Fruit fly (Drosophila melanogaster) whole organism, adult: ENCODE results near the gene CG8765.

ENCODE experiments used
- CG11617 ChIP-seq: fragments of 200-800 bp; sonication (Bioruptor generic); optimal IDR thresholded peaks from 2 replicates; lab custom pipeline; 2017; ENCODE audit warnings: mild to moderate bottlenecking, missing biosample characterization, missing genetic modification reagents, missing genetic modification characterization
- CG12768 ChIP-seq: fragments of 200-800 bp; sonication (Bioruptor generic); optimal IDR thresholded peaks from 2 replicates; lab custom pipeline; 2017; ENCODE audit warnings: missing biosample characterization, missing genetic modification characterization, mild to moderate bottlenecking, moderate library complexity, missing genetic modification reagents
- CG14711 ChIP-seq: fragments of 200-800 bp; sonication (Bioruptor generic); optimal IDR thresholded peaks from 2 replicates; lab custom pipeline; 2018; ENCODE audit warnings: missing biosample characterization, mild to moderate bottlenecking, missing genetic modification characterization, moderate library complexity
- CG1620 ChIP-seq: fragments of 200-800 bp; sonication (Bioruptor generic); optimal IDR thresholded peaks from 2 replicates; lab custom pipeline; 2016; ENCODE audit warnings: missing biosample characterization, missing genetic modification characterization
- CG33017 ChIP-seq: fragments of 200-800 bp; sonication (Bioruptor generic); optimal IDR thresholded peaks from 2 replicates; lab custom pipeline; 2018; ENCODE audit warnings: missing biosample characterization, mild to moderate bottlenecking, missing genetic modification characterization, moderate library complexity
- CG5204 ChIP-seq: fragments of 200-800 bp; sonication (Bioruptor generic); optimal IDR thresholded peaks from 2 replicates; lab custom pipeline; 2016; ENCODE audit warnings: missing biosample characterization, missing genetic modification characterization
- CG7045 ChIP-seq: fragments of 200-800 bp; sonication (Bioruptor generic); optimal IDR thresholded peaks from 2 replicates; lab custom pipeline; 2017; ENCODE audit warnings: missing biosample characterization, mild to moderate bottlenecking, missing genetic modification characterization
- CG7101 ChIP-seq: fragments of 200-800 bp; sonication (Bioruptor generic); optimal IDR thresholded peaks from 2 replicates; lab custom pipeline; 2018; ENCODE audit warnings: missing biosample characterization, mild to moderate bottlenecking, missing genetic modification characterization, moderate library complexity
- Clk ChIP-seq: fragments of 200-800 bp; sonication (Bioruptor generic); optimal IDR thresholded peaks from 2 replicates; lab custom pipeline; 2017; ENCODE audit warnings: missing biosample characterization, missing genetic modification characterization
- Crg-1 ChIP-seq: fragments of 200-800 bp; sonication (Bioruptor generic); optimal IDR thresholded peaks from 2 replicates; lab custom pipeline; 2016; ENCODE audit warnings: missing biosample characterization, missing genetic modification characterization
- Hr96 ChIP-seq: fragments of 200-800 bp; sonication (Bioruptor generic); optimal IDR thresholded peaks from 2 replicates; lab custom pipeline; 2016; ENCODE audit warnings: missing biosample characterization, missing genetic modification characterization
- Mnt ChIP-seq: fragments of 200-800 bp; sonication (Bioruptor generic); optimal IDR thresholded peaks from 2 replicates; lab custom pipeline; 2016; ENCODE audit warnings: missing biosample characterization, mild to moderate bottlenecking, missing genetic modification characterization
- bab1 ChIP-seq: fragments of 200-800 bp; sonication (Bioruptor generic); optimal IDR thresholded peaks from 3 replicates; lab custom pipeline; 2019; ENCODE audit warnings: missing biosample characterization, mild to moderate bottlenecking, missing genetic modification characterization, moderate library complexity
- cic ChIP-seq: fragments of 200-800 bp; sonication (Bioruptor generic); optimal IDR thresholded peaks from 2 replicates; lab custom pipeline; 2017; ENCODE audit warnings: missing biosample characterization, mild to moderate bottlenecking, missing genetic modification characterization, moderate library complexity
- cnc ChIP-seq, 2 experiments: fragments of >200 bp; optimal IDR thresholded peaks; 2 replicates each; lab custom pipeline; 2017
- kay ChIP-seq: fragments of 200-800 bp; sonication (Bioruptor generic); peaks from one replicate; lab custom pipeline; 2016; ENCODE audit warnings: missing biosample characterization, missing genetic modification characterization, borderline replicate concordance
- ovo ChIP-seq: fragments of 200-800 bp; sonication (Bioruptor generic); optimal IDR thresholded peaks from 2 replicates; lab custom pipeline; 2016; ENCODE audit warnings: missing biosample characterization, missing genetic modification characterization
- pad ChIP-seq: fragments of 200-800 bp; sonication (Bioruptor generic); optimal IDR thresholded peaks from 3 replicates; lab custom pipeline; 2017; ENCODE audit warnings: missing biosample characterization, missing genetic modification characterization, mild to moderate bottlenecking, moderate library complexity, missing genetic modification reagents
- tj ChIP-seq: fragments of 200-800 bp; sonication (Bioruptor generic); optimal IDR thresholded peaks from 3 replicates; lab custom pipeline; 2017; ENCODE audit warnings: missing biosample characterization, mild to moderate bottlenecking, missing genetic modification characterization, moderate library complexity
- toe ChIP-seq: fragments of 200-800 bp; sonication (Bioruptor generic); optimal IDR thresholded peaks from 2 replicates; lab custom pipeline; 2016; ENCODE audit warnings: missing biosample characterization, missing genetic modification characterization

Gene CG8765

dm6 chr3L:19663605-19664230 lies 23.4 kb downstream of the CG8765 start, which contains the start of gene tey:
tey (minus strand) TSS chr3L:19664104.
- TF ChIP-seq Clk (GFP tag; lab: Kevin White, UChicago) (no peak), Mnt (GFP tag; lab: Kevin White, UChicago) (no peak)

- TF ChIP-seq CG5204 (GFP tag; lab: Kevin White, UChicago) (no peak), kay (GFP tag; lab: Kevin White, UChicago) (no peak), CG7101 (tag; lab: Kevin White, UChicago) (no peak), Clk (GFP tag; lab: Kevin White, UChicago) (no peak), CG33017 (tag; lab: Kevin White, UChicago) (no peak), CG14711 (tag; lab: Kevin White, UChicago) (no peak), CG1620 (GFP tag; lab: Kevin White, UChicago) (no peak), cic (no peak), bab1 (GFP tag; lab: Kevin White, UChicago) (no peak), tj (no peak), Crg-1 (GFP tag; lab: Kevin White, UChicago) (no peak), Hr96 (GFP tag; lab: Kevin White, UChicago) (no peak), CG12768 (no peak), Mnt (GFP tag; lab: Kevin White, UChicago) (no peak), cnc (optimal IDR thresholded peaks at IDR 0.05; lab: Kevin White, UChicago) (no peak), ovo (GFP tag; lab: Kevin White, UChicago) (no peak), CG7045 (GFP tag; lab: Kevin White, UChicago) (no peak), toe (GFP tag; lab: Kevin White, UChicago) (no peak)
Measured at dm6 chr3L:19662892-19663291, 24.3 kb downstream of the CG8765 start.

- TF ChIP-seq CG12768 (no peak), CG7101 (tag; lab: Kevin White, UChicago) (no peak), CG5204 (GFP tag; lab: Kevin White, UChicago) (no peak), kay (GFP tag; lab: Kevin White, UChicago) (no peak), pad (no peak), CG1620 (GFP tag; lab: Kevin White, UChicago) (no peak), ovo (GFP tag; lab: Kevin White, UChicago) (no peak), CG11617 (GFP tag; lab: Kevin White, UChicago) (no peak), CG14711 (tag; lab: Kevin White, UChicago) (no peak), cic (no peak), Clk (GFP tag; lab: Kevin White, UChicago) (no peak), cnc (optimal IDR thresholded peaks at IDR 0.05; lab: Kevin White, UChicago) (no peak), CG7045 (GFP tag; lab: Kevin White, UChicago) (no peak), bab1 (GFP tag; lab: Kevin White, UChicago) (no peak), CG33017 (tag; lab: Kevin White, UChicago) (no peak), Crg-1 (GFP tag; lab: Kevin White, UChicago) (no peak), toe (GFP tag; lab: Kevin White, UChicago) (no peak), Mnt (GFP tag; lab: Kevin White, UChicago) (no peak)
Measured at dm6 chr3L:19655923-19656322, 31.2 kb downstream of the CG8765 start.

- TF ChIP-seq toe (GFP tag; lab: Kevin White, UChicago) = no peak
Measured at dm6 chr3L:19653470-19653869, 33.7 kb downstream of the CG8765 start.

- no peak for TF ChIP-seq Mnt (GFP tag; lab: Kevin White, UChicago)
- TF ChIP-seq CG33017 (tag; lab: Kevin White, UChicago) = no peak
- TF ChIP-seq Crg-1 (GFP tag; lab: Kevin White, UChicago) = no peak
- TF ChIP-seq bab1 (GFP tag; lab: Kevin White, UChicago) = no peak
- no peak for TF ChIP-seq Clk (GFP tag; lab: Kevin White, UChicago)
- no peak for TF ChIP-seq CG1620 (GFP tag; lab: Kevin White, UChicago)
- no peak for TF ChIP-seq tj
- TF ChIP-seq CG12768 = no peak
- TF ChIP-seq pad = no peak
- no peak for TF ChIP-seq CG7101 (tag; lab: Kevin White, UChicago)
- TF ChIP-seq Hr96 (GFP tag; lab: Kevin White, UChicago) = peak; percentile 35
- TF ChIP-seq CG7045 (GFP tag; lab: Kevin White, UChicago) = peak; percentile 56
- TF ChIP-seq CG11617 (GFP tag; lab: Kevin White, UChicago) = peak; percentile 18
- TF ChIP-seq toe (GFP tag; lab: Kevin White, UChicago) = no peak
- no peak for TF ChIP-seq kay (GFP tag; lab: Kevin White, UChicago)
Measured at dm6 chr3L:19650588-19650987, 36.6 kb downstream of the CG8765 start.

- TF ChIP-seq CG11617 (GFP tag; lab: Kevin White, UChicago) (no peak), ovo (GFP tag; lab: Kevin White, UChicago) (no peak), bab1 (GFP tag; lab: Kevin White, UChicago) (no peak), Clk (GFP tag; lab: Kevin White, UChicago) (no peak), CG33017 (tag; lab: Kevin White, UChicago) (no peak), Mnt (GFP tag; lab: Kevin White, UChicago) (no peak), CG12768 (no peak), CG7101 (tag; lab: Kevin White, UChicago) (no peak), toe (GFP tag; lab: Kevin White, UChicago) (no peak), Hr96 (GFP tag; lab: Kevin White, UChicago) (no peak), cnc (optimal IDR thresholded peaks at IDR 0.05; lab: Kevin White, UChicago) (no peak), pad (no peak), Crg-1 (GFP tag; lab: Kevin White, UChicago) (no peak), CG7045 (GFP tag; lab: Kevin White, UChicago) (no peak), kay (GFP tag; lab: Kevin White, UChicago) (no peak), CG1620 (GFP tag; lab: Kevin White, UChicago) (no peak), CG5204 (GFP tag; lab: Kevin White, UChicago) (no peak), CG14711 (tag; lab: Kevin White, UChicago) (no peak)
Measured at dm6 chr3L:19650121-19650520, 37.0 kb downstream of the CG8765 start.
